Worm (Caenorhabditis elegans) whole organism, L3 larva: ENCODE results near the gene C06C3.4.

Experiments
- R02D3.7 ChIP-seq: fragments of 150-350 bp; optimal IDR thresholded peaks from 2 replicates; lab custom pipeline; 2014; ENCODE audit warnings: missing biosample characterization, missing genetic modification characterization
- ZK546.5 ChIP-seq: sonication (generic microtip); optimal IDR thresholded peaks from 2 replicates; lab custom pipeline; 2017; ENCODE audit warnings: missing biosample characterization, missing genetic modification characterization
- aly-2 ChIP-seq: fragments of 150-350 bp; optimal IDR thresholded peaks from 2 replicates; lab custom pipeline; 2014; ENCODE audit warnings: missing biosample characterization, missing genetic modification characterization
- ama-1 ChIP-seq: fragments of 150-350 bp; optimal IDR thresholded peaks from 2 replicates; lab custom pipeline; 2018
- ceh-16 ChIP-seq: sonication (generic microtip); optimal IDR thresholded peaks from 2 replicates; lab custom pipeline; 2017; ENCODE audit warnings: missing biosample characterization, missing genetic modification characterization
- ceh-82 ChIP-seq: fragments of 150-350 bp; optimal IDR thresholded peaks from 2 replicates; lab custom pipeline; 2014; ENCODE audit warnings: missing biosample characterization, missing genetic modification characterization
- ceh-9 ChIP-seq: sonication (generic microtip); optimal IDR thresholded peaks from 2 replicates; lab custom pipeline; 2018; ENCODE audit warnings: missing biosample characterization, missing genetic modification characterization
- daf-12 ChIP-seq: fragments of 150-350 bp; optimal IDR thresholded peaks from 2 replicates; lab custom pipeline; 2014; ENCODE audit warnings: missing biosample characterization, missing genetic modification reagents, missing genetic modification characterization
- egl-5 ChIP-seq: fragments of 150-350 bp; optimal IDR thresholded peaks from 2 replicates; lab custom pipeline; 2017; ENCODE audit warnings: missing biosample characterization, missing genetic modification reagents, missing genetic modification characterization, inconsistent platforms
- elt-2 ChIP-seq: sonication (generic microtip); optimal IDR thresholded peaks from 2 replicates; lab custom pipeline; 2016; ENCODE audit warnings: missing genetic modification reagents, mild to moderate bottlenecking, missing genetic modification characterization, missing compliant biosample characterization
- eor-1 ChIP-seq, 2 experiments: fragments of 150-350 bp; optimal IDR thresholded peaks; 2 replicates each; lab custom pipeline; 2014 to 2018; ENCODE audit warnings: missing biosample characterization in 2 of 2, missing genetic modification characterization in 2 of 2
- fkh-10 ChIP-seq: sonication (generic microtip); optimal IDR thresholded peaks from 2 replicates; lab custom pipeline; 2017; ENCODE audit warnings: missing biosample characterization, missing genetic modification reagents, missing genetic modification characterization
- fkh-2 ChIP-seq: fragments of 150-350 bp; optimal IDR thresholded peaks from 2 replicates; lab custom pipeline; 2014; ENCODE audit warnings: missing biosample characterization, missing genetic modification reagents, missing genetic modification characterization
- fos-1 ChIP-seq: fragments of 150-350 bp; optimal IDR thresholded peaks from 2 replicates; lab custom pipeline; 2014; ENCODE audit warnings: missing biosample characterization, missing genetic modification characterization
- hmg-11 ChIP-seq: sonication (generic microtip); optimal IDR thresholded peaks from 2 replicates; lab custom pipeline; 2016; ENCODE audit warnings: missing genetic modification characterization, missing compliant biosample characterization
- jun-1 ChIP-seq: fragments of 150-350 bp; optimal IDR thresholded peaks from 2 replicates; lab custom pipeline; 2014; ENCODE audit warnings: missing biosample characterization, missing genetic modification reagents, missing genetic modification characterization
- lin-15B ChIP-seq: fragments of 150-350 bp; optimal IDR thresholded peaks from 2 replicates; lab custom pipeline; 2014; ENCODE audit warnings: missing biosample characterization, missing genetic modification characterization
- lin-39 ChIP-seq: fragments of 150-350 bp; optimal IDR thresholded peaks from 2 replicates; lab custom pipeline; 2018; ENCODE audit warnings: missing biosample characterization, missing genetic modification reagents, missing genetic modification characterization
- lsy-12 ChIP-seq: sonication (generic microtip); optimal IDR thresholded peaks from 2 replicates; lab custom pipeline; 2016; ENCODE audit warnings: mild to moderate bottlenecking, missing genetic modification characterization, missing compliant biosample characterization
- mdl-1 ChIP-seq: fragments of 150-350 bp; optimal IDR thresholded peaks from 2 replicates; lab custom pipeline; 2014; ENCODE audit warnings: missing biosample characterization, missing genetic modification characterization
- nfya-1 ChIP-seq: sonication (generic microtip); optimal IDR thresholded peaks from 2 replicates; lab custom pipeline; 2017; ENCODE audit warnings: missing genetic modification characterization, mild to moderate bottlenecking, missing compliant biosample characterization, antibody characterized with exemption, moderate library complexity; ENCODE audit not compliant: insufficient read depth
- nhr-11 ChIP-seq: fragments of 150-350 bp; optimal IDR thresholded peaks from 2 replicates; lab custom pipeline; 2014; ENCODE audit warnings: missing biosample characterization, missing genetic modification characterization
- nhr-12 ChIP-seq: fragments of 150-350 bp; optimal IDR thresholded peaks from 2 replicates; lab custom pipeline; 2014; ENCODE audit warnings: missing biosample characterization, missing genetic modification characterization
- nhr-23 ChIP-seq: fragments of 150-350 bp; optimal IDR thresholded peaks from 2 replicates; lab custom pipeline; 2014; ENCODE audit warnings: missing biosample characterization, missing genetic modification reagents, missing genetic modification characterization
- nhr-237 ChIP-seq: fragments of 150-350 bp; optimal IDR thresholded peaks from 2 replicates; lab custom pipeline; 2014; ENCODE audit warnings: missing biosample characterization, missing genetic modification characterization
- nhr-25 ChIP-seq: sonication (generic microtip); optimal IDR thresholded peaks from 2 replicates; lab custom pipeline; 2017; ENCODE audit warnings: missing biosample characterization, missing genetic modification characterization
- nhr-43 ChIP-seq: sonication (generic microtip); optimal IDR thresholded peaks from 2 replicates; lab custom pipeline; 2016; ENCODE audit warnings: mild to moderate bottlenecking, missing genetic modification characterization, missing compliant biosample characterization; ENCODE audit not compliant: poor library complexity, severe bottlenecking
- nhr-67 ChIP-seq: fragments of 150-350 bp; optimal IDR thresholded peaks from 2 replicates; lab custom pipeline; 2014; ENCODE audit warnings: missing biosample characterization, missing genetic modification characterization
- nhr-76 ChIP-seq: fragments of 150-350 bp; sonication (generic microtip); optimal IDR thresholded peaks from 5 replicates; lab custom pipeline; 2014; ENCODE audit warnings: missing biosample characterization, missing genetic modification characterization
- nhr-77 ChIP-seq: fragments of 150-350 bp; optimal IDR thresholded peaks from 2 replicates; lab custom pipeline; 2014; ENCODE audit warnings: missing biosample characterization, missing genetic modification characterization
- pha-4 ChIP-seq: fragments of 150-350 bp; optimal IDR thresholded peaks from 2 replicates; lab custom pipeline; 2014; ENCODE audit warnings: missing biosample characterization, missing genetic modification reagents, missing genetic modification characterization
- pqm-1 ChIP-seq: fragments of 150-350 bp; optimal IDR thresholded peaks from 2 replicates; lab custom pipeline; 2017; ENCODE audit warnings: missing biosample characterization, missing genetic modification characterization, inconsistent platforms
- sea-2 ChIP-seq: fragments of 150-350 bp; sonication (generic microtip); optimal IDR thresholded peaks from 4 replicates; lab custom pipeline; 2014; ENCODE audit warnings: missing biosample characterization, missing genetic modification reagents, missing genetic modification characterization
- skn-1 ChIP-seq: fragments of 150-350 bp; optimal IDR thresholded peaks from 2 replicates; lab custom pipeline; 2014; ENCODE audit warnings: missing biosample characterization, missing genetic modification characterization
- snpc-4 ChIP-seq: fragments of 150-350 bp; optimal IDR thresholded peaks from 2 replicates; lab custom pipeline; 2014; ENCODE audit warnings: missing biosample characterization, missing genetic modification characterization
- tbx-2 ChIP-seq: sonication (generic microtip); optimal IDR thresholded peaks from 2 replicates; lab custom pipeline; 2016; ENCODE audit warnings: mild to moderate bottlenecking, missing genetic modification characterization, missing compliant biosample characterization
- unc-39 ChIP-seq: sonication (generic microtip); optimal IDR thresholded peaks from 4 replicates; lab custom pipeline; 2017; ENCODE audit warnings: missing biosample characterization, missing genetic modification characterization
- unc-62 ChIP-seq: fragments of 150-350 bp; sonication (generic microtip); optimal IDR thresholded peaks from 4 replicates; lab custom pipeline; 2014; ENCODE audit warnings: missing biosample characterization, missing genetic modification reagents, missing genetic modification characterization
- zag-1 ChIP-seq: fragments of 150-350 bp; optimal IDR thresholded peaks from 2 replicates; lab custom pipeline; 2014; ENCODE audit warnings: missing biosample characterization, missing genetic modification characterization

Gene C06C3.4

DNA sequence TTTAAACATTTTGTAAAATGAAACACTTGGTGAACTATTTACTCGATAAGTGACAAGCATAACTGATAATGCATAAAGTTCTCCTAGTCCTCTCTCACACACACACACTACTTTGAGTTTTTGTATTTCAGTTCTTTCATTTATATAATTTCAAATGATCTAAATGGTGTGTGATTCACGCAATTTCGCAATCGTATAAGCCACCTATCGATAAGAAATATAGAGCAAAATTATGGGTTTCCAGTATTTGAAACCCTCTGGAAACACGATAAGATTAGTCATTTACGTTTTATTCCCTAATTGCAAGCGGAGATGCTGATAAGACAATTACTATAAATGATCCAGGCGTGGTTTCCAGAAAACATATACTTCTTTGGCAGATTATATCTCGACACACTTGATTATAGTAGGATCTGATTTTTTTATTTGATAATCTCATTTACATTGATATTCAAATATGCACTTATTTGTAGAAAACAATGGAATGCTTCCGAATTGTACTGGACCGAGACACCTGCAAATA is 39.1 kb downstream of the C06C3.4 start, which contains the start of gene arrd-3:
Gene arrd-3 (plus strand): TSS at position 473 of the 523 bp plus-strand sequence.
- TF ChIP-seq elt-2 (tag; lab: Kevin White, UChicago) (peak; percentile 73), aly-2 (tag; lab: Kevin White, UChicago) (no peak), pqm-1 (tag; lab: Kevin White, UChicago) (peak; percentile 87)

DNA sequence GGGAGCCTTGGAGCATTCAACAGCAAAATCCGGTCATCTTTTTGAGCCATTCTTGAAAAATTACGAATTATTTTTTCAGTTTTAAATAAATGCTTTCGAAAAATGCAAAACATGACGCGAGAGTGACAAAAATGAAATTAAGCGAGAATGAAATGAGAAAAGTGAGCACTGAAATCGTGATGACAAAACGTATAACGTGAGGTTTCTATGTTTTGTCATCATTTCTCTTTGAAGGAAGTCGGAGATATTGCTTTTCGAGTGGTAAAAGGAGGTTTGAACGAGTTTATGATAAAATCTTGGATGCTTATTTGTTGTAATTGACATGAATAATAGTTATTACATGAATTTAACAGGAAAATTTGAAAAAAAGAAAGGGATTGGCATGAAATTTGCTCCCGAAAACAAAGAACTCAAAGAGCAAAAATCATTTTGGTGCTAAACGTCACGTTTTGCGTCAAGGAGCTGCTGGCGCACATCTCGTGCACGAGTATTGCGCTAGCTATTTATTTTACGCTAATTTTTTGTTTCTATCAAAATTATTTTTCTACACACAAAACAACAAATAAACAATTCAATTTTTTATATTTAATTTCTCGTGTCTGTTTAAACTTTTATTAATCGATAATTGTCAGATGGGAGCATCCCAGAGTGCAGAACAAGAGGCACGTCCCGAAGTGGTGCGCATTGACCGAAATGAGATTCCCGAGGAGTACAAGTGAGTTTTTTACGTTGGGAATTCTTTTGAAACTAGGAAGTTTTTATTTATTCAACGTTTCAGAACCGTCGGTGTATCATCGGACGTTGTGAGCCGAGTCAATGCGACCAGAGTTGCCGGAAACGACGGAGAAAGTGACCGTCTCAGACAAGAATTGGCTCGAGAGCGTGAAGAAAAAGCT is 43.5 kb downstream of the C06C3.4 start, which contains the start of the genes gss-1 and chch-3:
Gene gss-1 (minus strand): TSS at position 51 of the 896 bp plus-strand sequence.
Gene chch-3 (plus strand): TSS at position 633 of the 896 bp plus-strand sequence.
- TF ChIP-seq nhr-76 (tag; lab: Kevin White, UChicago): no peak
- TF ChIP-seq tbx-2 (tag; lab: Kevin White, UChicago): no peak
- TF ChIP-seq nhr-25 (tag; lab: Kevin White, UChicago): no peak
- no peak for TF ChIP-seq unc-62
- no peak for TF ChIP-seq ceh-82 (tag; lab: Kevin White, UChicago)
- TF ChIP-seq fos-1: no peak
- TF ChIP-seq mdl-1 (tag; lab: Kevin White, UChicago): no peak
- TF ChIP-seq pha-4 (tag; lab: Kevin White, UChicago): peak; percentile 75
- TF ChIP-seq unc-39 (tag; lab: Kevin White, UChicago): no peak
- no peak for TF ChIP-seq ZK546.5 (tag; lab: Kevin White, UChicago)
- TF ChIP-seq nhr-77 (tag; lab: Kevin White, UChicago): no peak
- peak; percentile 55 for TF ChIP-seq lin-15B (tag; lab: Kevin White, UChicago)
- no peak for TF ChIP-seq ceh-16 (tag; lab: Kevin White, UChicago)
- no peak for TF ChIP-seq aly-2 (tag; lab: Kevin White, UChicago)
- no peak for TF ChIP-seq egl-5 (tag; lab: Kevin White, UChicago)
- no peak for TF ChIP-seq lsy-12
- TF ChIP-seq pqm-1 (tag; lab: Kevin White, UChicago): peak; percentile 0
- no peak for TF ChIP-seq nhr-67 (tag; lab: Kevin White, UChicago)
- no peak for TF ChIP-seq zag-1 (tag; lab: Kevin White, UChicago)
- TF ChIP-seq nhr-23 (tag; lab: Kevin White, UChicago): peak; percentile 32
- no peak for TF ChIP-seq fkh-2 (tag; lab: Kevin White, UChicago)
- TF ChIP-seq ceh-9 (tag; lab: Kevin White, UChicago): no peak
- no peak for TF ChIP-seq sea-2
- TF ChIP-seq nhr-43 (tag; lab: Kevin White, UChicago): peak; percentile 40
- peak; percentile 55 for TF ChIP-seq lin-39 (tag; lab: Kevin White, UChicago)
- TF ChIP-seq ama-1: no peak
- TF ChIP-seq elt-2 (tag; lab: Kevin White, UChicago): peak; percentile 54
- no peak for TF ChIP-seq nhr-237 (tag; lab: Kevin White, UChicago)
- TF ChIP-seq nfya-1 (tag; lab: Kevin White, UChicago): no peak
- TF ChIP-seq R02D3.7: no peak
- TF ChIP-seq snpc-4: peak; percentile 64
- TF ChIP-seq fkh-10 (GFP tag; lab: Kevin White, UChicago): no peak
- TF ChIP-seq daf-12 (tag; lab: Kevin White, UChicago): no peak
- no peak for TF ChIP-seq eor-1 (tag; optimal IDR thresholded peaks at IDR 0.05; lab: Kevin White, UChicago)
- TF ChIP-seq hmg-11 (tag; lab: Kevin White, UChicago): no peak
- no peak for TF ChIP-seq jun-1
- no peak for TF ChIP-seq nhr-11 (tag; lab: Kevin White, UChicago)
- TF ChIP-seq skn-1 (tag; lab: Kevin White, UChicago): no peak
- no peak for TF ChIP-seq nhr-12 (tag; lab: Kevin White, UChicago)
